Worm (Caenorhabditis elegans) whole organism, L3 larva: ENCODE data around the gene ttc-7.

ENCODE experiments used
- R02D3.7 ChIP-seq: fragments of 150-350 bp; optimal IDR thresholded peaks from 2 replicates; lab custom pipeline; 2014; ENCODE audit warnings: missing biosample characterization, missing genetic modification characterization
- ZK546.5 ChIP-seq: sonication (generic microtip); optimal IDR thresholded peaks from 2 replicates; lab custom pipeline; 2017; ENCODE audit warnings: missing biosample characterization, missing genetic modification characterization
- aly-2 ChIP-seq: fragments of 150-350 bp; optimal IDR thresholded peaks from 2 replicates; lab custom pipeline; 2014; ENCODE audit warnings: missing biosample characterization, missing genetic modification characterization
- ama-1 ChIP-seq: fragments of 150-350 bp; optimal IDR thresholded peaks from 2 replicates; lab custom pipeline; 2018
- ceh-16 ChIP-seq: sonication (generic microtip); optimal IDR thresholded peaks from 2 replicates; lab custom pipeline; 2017; ENCODE audit warnings: missing biosample characterization, missing genetic modification characterization
- ceh-28 ChIP-seq: fragments of 150-350 bp; optimal IDR thresholded peaks from 2 replicates; lab custom pipeline; 2014; ENCODE audit warnings: missing biosample characterization, missing genetic modification reagents, missing genetic modification characterization
- ceh-82 ChIP-seq: fragments of 150-350 bp; optimal IDR thresholded peaks from 2 replicates; lab custom pipeline; 2014; ENCODE audit warnings: missing biosample characterization, missing genetic modification characterization
- ceh-9 ChIP-seq: sonication (generic microtip); optimal IDR thresholded peaks from 2 replicates; lab custom pipeline; 2018; ENCODE audit warnings: missing biosample characterization, missing genetic modification characterization
- daf-12 ChIP-seq: fragments of 150-350 bp; optimal IDR thresholded peaks from 2 replicates; lab custom pipeline; 2014; ENCODE audit warnings: missing biosample characterization, missing genetic modification reagents, missing genetic modification characterization
- egl-27 ChIP-seq: sonication (generic microtip); optimal IDR thresholded peaks from 4 replicates; lab custom pipeline; 2017; ENCODE audit warnings: missing biosample characterization, missing genetic modification reagents, missing genetic modification characterization
- egl-5 ChIP-seq: fragments of 150-350 bp; optimal IDR thresholded peaks from 2 replicates; lab custom pipeline; 2017; ENCODE audit warnings: missing biosample characterization, missing genetic modification reagents, missing genetic modification characterization, inconsistent platforms
- elt-1 ChIP-seq: fragments of 150-350 bp; optimal IDR thresholded peaks from 2 replicates; lab custom pipeline; 2014; ENCODE audit warnings: missing biosample characterization, missing genetic modification characterization
- elt-2 ChIP-seq: sonication (generic microtip); optimal IDR thresholded peaks from 2 replicates; lab custom pipeline; 2016; ENCODE audit warnings: missing genetic modification reagents, mild to moderate bottlenecking, missing genetic modification characterization, missing compliant biosample characterization
- elt-3 ChIP-seq, 3 experiments: fragments of 150-350 bp in 1 of 3; sonication (generic microtip) in 2 of 3; optimal IDR thresholded peaks; 2 replicates in 2 of 3; 4 replicates in 1 of 3; lab custom pipeline; 2014 to 2017; ENCODE audit warnings: missing biosample characterization in 3 of 3, missing genetic modification characterization in 3 of 3
- eor-1 ChIP-seq, 2 experiments: fragments of 150-350 bp; optimal IDR thresholded peaks; 2 replicates each; lab custom pipeline; 2014 to 2018; ENCODE audit warnings: missing biosample characterization in 2 of 2, missing genetic modification characterization in 2 of 2
- fkh-10 ChIP-seq: sonication (generic microtip); optimal IDR thresholded peaks from 2 replicates; lab custom pipeline; 2017; ENCODE audit warnings: missing biosample characterization, missing genetic modification reagents, missing genetic modification characterization
- fkh-2 ChIP-seq: fragments of 150-350 bp; optimal IDR thresholded peaks from 2 replicates; lab custom pipeline; 2014; ENCODE audit warnings: missing biosample characterization, missing genetic modification reagents, missing genetic modification characterization
- fos-1 ChIP-seq: fragments of 150-350 bp; optimal IDR thresholded peaks from 2 replicates; lab custom pipeline; 2014; ENCODE audit warnings: missing biosample characterization, missing genetic modification characterization
- hmg-11 ChIP-seq: sonication (generic microtip); optimal IDR thresholded peaks from 2 replicates; lab custom pipeline; 2016; ENCODE audit warnings: missing genetic modification characterization, missing compliant biosample characterization
- jun-1 ChIP-seq: fragments of 150-350 bp; optimal IDR thresholded peaks from 2 replicates; lab custom pipeline; 2014; ENCODE audit warnings: missing biosample characterization, missing genetic modification reagents, missing genetic modification characterization
- lin-15B ChIP-seq: fragments of 150-350 bp; optimal IDR thresholded peaks from 2 replicates; lab custom pipeline; 2014; ENCODE audit warnings: missing biosample characterization, missing genetic modification characterization
- lin-39 ChIP-seq: fragments of 150-350 bp; optimal IDR thresholded peaks from 2 replicates; lab custom pipeline; 2018; ENCODE audit warnings: missing biosample characterization, missing genetic modification reagents, missing genetic modification characterization
- lsy-12 ChIP-seq: sonication (generic microtip); optimal IDR thresholded peaks from 2 replicates; lab custom pipeline; 2016; ENCODE audit warnings: mild to moderate bottlenecking, missing genetic modification characterization, missing compliant biosample characterization
- mdl-1 ChIP-seq: fragments of 150-350 bp; optimal IDR thresholded peaks from 2 replicates; lab custom pipeline; 2014; ENCODE audit warnings: missing biosample characterization, missing genetic modification characterization
- mml-1 ChIP-seq: fragments of 150-350 bp; sonication (generic microtip); optimal IDR thresholded peaks from 3 replicates; lab custom pipeline; 2014; ENCODE audit warnings: missing biosample characterization, missing genetic modification characterization
- nfya-1 ChIP-seq: sonication (generic microtip); optimal IDR thresholded peaks from 2 replicates; lab custom pipeline; 2017; ENCODE audit warnings: missing genetic modification characterization, mild to moderate bottlenecking, missing compliant biosample characterization, antibody characterized with exemption, moderate library complexity; ENCODE audit not compliant: insufficient read depth
- nhr-11 ChIP-seq: fragments of 150-350 bp; optimal IDR thresholded peaks from 2 replicates; lab custom pipeline; 2014; ENCODE audit warnings: missing biosample characterization, missing genetic modification characterization
- nhr-12 ChIP-seq: fragments of 150-350 bp; optimal IDR thresholded peaks from 2 replicates; lab custom pipeline; 2014; ENCODE audit warnings: missing biosample characterization, missing genetic modification characterization
- nhr-23 ChIP-seq: fragments of 150-350 bp; optimal IDR thresholded peaks from 2 replicates; lab custom pipeline; 2014; ENCODE audit warnings: missing biosample characterization, missing genetic modification reagents, missing genetic modification characterization
- nhr-237 ChIP-seq: fragments of 150-350 bp; optimal IDR thresholded peaks from 2 replicates; lab custom pipeline; 2014; ENCODE audit warnings: missing biosample characterization, missing genetic modification characterization
- nhr-25 ChIP-seq: sonication (generic microtip); optimal IDR thresholded peaks from 2 replicates; lab custom pipeline; 2017; ENCODE audit warnings: missing biosample characterization, missing genetic modification characterization
- nhr-28 ChIP-seq: fragments of 150-350 bp; optimal IDR thresholded peaks from 2 replicates; lab custom pipeline; 2014; ENCODE audit warnings: missing biosample characterization, missing genetic modification characterization
- nhr-43 ChIP-seq: sonication (generic microtip); optimal IDR thresholded peaks from 2 replicates; lab custom pipeline; 2016; ENCODE audit warnings: mild to moderate bottlenecking, missing genetic modification characterization, missing compliant biosample characterization; ENCODE audit not compliant: poor library complexity, severe bottlenecking
- nhr-67 ChIP-seq: fragments of 150-350 bp; optimal IDR thresholded peaks from 2 replicates; lab custom pipeline; 2014; ENCODE audit warnings: missing biosample characterization, missing genetic modification characterization
- nhr-76 ChIP-seq: fragments of 150-350 bp; sonication (generic microtip); optimal IDR thresholded peaks from 5 replicates; lab custom pipeline; 2014; ENCODE audit warnings: missing biosample characterization, missing genetic modification characterization
- nhr-77 ChIP-seq: fragments of 150-350 bp; optimal IDR thresholded peaks from 2 replicates; lab custom pipeline; 2014; ENCODE audit warnings: missing biosample characterization, missing genetic modification characterization
- pha-4 ChIP-seq: fragments of 150-350 bp; optimal IDR thresholded peaks from 2 replicates; lab custom pipeline; 2014; ENCODE audit warnings: missing biosample characterization, missing genetic modification reagents, missing genetic modification characterization
- pqm-1 ChIP-seq: fragments of 150-350 bp; optimal IDR thresholded peaks from 2 replicates; lab custom pipeline; 2017; ENCODE audit warnings: missing biosample characterization, missing genetic modification characterization, inconsistent platforms
- sea-2 ChIP-seq: fragments of 150-350 bp; sonication (generic microtip); optimal IDR thresholded peaks from 4 replicates; lab custom pipeline; 2014; ENCODE audit warnings: missing biosample characterization, missing genetic modification reagents, missing genetic modification characterization
- skn-1 ChIP-seq: fragments of 150-350 bp; optimal IDR thresholded peaks from 2 replicates; lab custom pipeline; 2014; ENCODE audit warnings: missing biosample characterization, missing genetic modification characterization
- snpc-4 ChIP-seq: fragments of 150-350 bp; optimal IDR thresholded peaks from 2 replicates; lab custom pipeline; 2014; ENCODE audit warnings: missing biosample characterization, missing genetic modification characterization
- tbx-2 ChIP-seq: sonication (generic microtip); optimal IDR thresholded peaks from 2 replicates; lab custom pipeline; 2016; ENCODE audit warnings: mild to moderate bottlenecking, missing genetic modification characterization, missing compliant biosample characterization
- unc-39 ChIP-seq: sonication (generic microtip); optimal IDR thresholded peaks from 4 replicates; lab custom pipeline; 2017; ENCODE audit warnings: missing biosample characterization, missing genetic modification characterization
- unc-62 ChIP-seq: fragments of 150-350 bp; sonication (generic microtip); optimal IDR thresholded peaks from 4 replicates; lab custom pipeline; 2014; ENCODE audit warnings: missing biosample characterization, missing genetic modification reagents, missing genetic modification characterization
- zag-1 ChIP-seq: fragments of 150-350 bp; optimal IDR thresholded peaks from 2 replicates; lab custom pipeline; 2014; ENCODE audit warnings: missing biosample characterization, missing genetic modification characterization
- ztf-11 ChIP-seq: fragments of 150-350 bp; optimal IDR thresholded peaks from 2 replicates; lab custom pipeline; 2014; ENCODE audit warnings: missing biosample characterization, missing genetic modification characterization
- ztf-4 ChIP-seq: fragments of 150-350 bp; optimal IDR thresholded peaks from 2 replicates; lab custom pipeline; 2014; ENCODE audit warnings: missing biosample characterization, missing genetic modification characterization

ttc-7 gene

DNA sequence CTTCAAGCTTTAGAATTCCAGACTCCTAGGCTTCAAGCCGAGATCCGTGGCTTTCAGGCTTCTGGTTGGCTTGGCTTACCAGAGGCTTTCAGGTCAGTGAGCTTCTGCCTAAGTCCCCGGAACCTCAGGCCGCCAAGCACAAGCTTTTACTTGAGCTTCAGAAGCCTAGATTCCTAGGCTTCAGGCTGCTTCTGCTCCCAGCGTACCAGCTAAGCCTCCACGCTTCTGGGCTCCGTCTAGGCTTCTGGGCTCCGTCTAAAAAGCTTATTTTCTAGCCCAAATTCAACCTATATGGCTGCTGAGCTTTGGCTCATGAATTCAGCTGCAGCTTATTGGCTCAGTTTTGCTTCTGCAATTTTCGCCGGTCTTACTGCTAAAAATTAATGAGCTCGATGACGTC, 65.6 kb downstream of the ttc-7 start:
- TF ChIP-seq elt-1 (tag; lab: Kevin White, UChicago) (no peak), ceh-16 (tag; lab: Kevin White, UChicago) (no peak), R02D3.7 (tag; lab: Kevin White, UChicago) (no peak), sea-2 (GFP tag; lab: Kevin White, UChicago) (no peak), egl-27 (tag; lab: Kevin White, UChicago) (no peak), ceh-9 (tag; lab: Kevin White, UChicago) (no peak)
- TF ChIP-seq, all 47 proteins: peak for 0

DNA sequence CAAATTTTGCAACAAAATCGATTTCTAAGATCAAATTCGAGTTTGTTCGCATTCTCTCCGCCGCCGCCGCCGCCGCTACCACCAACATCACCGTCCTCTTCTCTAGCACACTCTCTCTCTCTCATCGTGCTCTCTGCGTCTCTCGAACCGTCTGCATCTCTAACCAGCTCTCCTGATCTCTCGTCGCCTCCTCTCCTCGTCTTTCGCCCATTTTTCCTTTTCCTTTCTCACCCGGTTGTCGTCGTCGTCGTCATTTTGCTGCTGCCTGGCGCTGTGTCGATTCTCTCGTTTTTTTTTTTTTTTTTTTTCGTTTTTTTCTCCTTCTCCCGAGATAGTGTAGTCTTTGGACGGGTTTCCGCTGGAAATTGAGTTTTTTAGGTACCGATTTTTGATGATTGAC, 66.2 kb downstream of the ttc-7 start:
- TF ChIP-seq lin-15B (tag; lab: Kevin White, UChicago), result peak; percentile 51
- TF ChIP-seq nhr-28 (tag; lab: Kevin White, UChicago), result no peak
- TF ChIP-seq daf-12 (tag; lab: Kevin White, UChicago), result no peak
- peak; percentile 97 for TF ChIP-seq pha-4 (tag; lab: Kevin White, UChicago)
- no peak for TF ChIP-seq mml-1 (tag; lab: Kevin White, UChicago)
- peak; percentile 79 for TF ChIP-seq lsy-12
- TF ChIP-seq ceh-16 (tag; lab: Kevin White, UChicago), result no peak
- peak; percentile 97 for TF ChIP-seq nhr-43 (tag; lab: Kevin White, UChicago)
- no peak for TF ChIP-seq eor-1 (tag; optimal IDR thresholded peaks at IDR 0.05; lab: Kevin White, UChicago)
- no peak for TF ChIP-seq ZK546.5 (tag; lab: Kevin White, UChicago)
- TF ChIP-seq unc-62 (GFP tag; lab: Kevin White, UChicago), result peak; percentile 83
- TF ChIP-seq egl-27 (tag; lab: Kevin White, UChicago), result peak; percentile 92
- TF ChIP-seq mdl-1 (tag; lab: Kevin White, UChicago), result peak; percentile 72
- TF ChIP-seq ztf-4 (tag; lab: Kevin White, UChicago), result peak; percentile 7
- peak; percentile 42 for TF ChIP-seq hmg-11 (tag; lab: Kevin White, UChicago)
- no peak for TF ChIP-seq ceh-9 (tag; lab: Kevin White, UChicago)
- TF ChIP-seq snpc-4 (tag; lab: Kevin White, UChicago), result peak; percentile 46
- peak; percentile 32 for TF ChIP-seq fos-1
- no peak for TF ChIP-seq nhr-76 (tag; lab: Kevin White, UChicago)
- peak; percentile 65 for TF ChIP-seq tbx-2
- TF ChIP-seq nfya-1, result peak; percentile 97
- TF ChIP-seq ceh-28 (tag; lab: Kevin White, UChicago), result peak; percentile 85
- no peak for TF ChIP-seq zag-1
- TF ChIP-seq nhr-77, result peak; percentile 1
- peak; percentile 70 for TF ChIP-seq skn-1
- TF ChIP-seq unc-39 (tag; lab: Kevin White, UChicago), result no peak
- peak; percentile 90 for TF ChIP-seq jun-1 (tag; lab: Kevin White, UChicago)
- TF ChIP-seq ama-1 (lab: Kevin White, UChicago), result peak; percentile 40
- TF ChIP-seq elt-1 (tag; lab: Kevin White, UChicago), result peak; percentile 86
- TF ChIP-seq fkh-2 (tag; lab: Kevin White, UChicago), result no peak
- peak; percentile 82 for TF ChIP-seq fkh-10 (GFP tag; lab: Kevin White, UChicago)
- TF ChIP-seq ceh-82 (tag; lab: Kevin White, UChicago), result peak; percentile 70
- TF ChIP-seq ztf-11 (tag; lab: Kevin White, UChicago), result no peak
- peak; percentile 73 for TF ChIP-seq R02D3.7 (tag; lab: Kevin White, UChicago)
- no peak for TF ChIP-seq aly-2 (tag; lab: Kevin White, UChicago)
- TF ChIP-seq nhr-25 (tag; lab: Kevin White, UChicago), result peak; percentile 99
- TF ChIP-seq sea-2 (GFP tag; lab: Kevin White, UChicago), result no peak
- TF ChIP-seq pqm-1 (tag; lab: Kevin White, UChicago), result peak; percentile 74
- no peak for TF ChIP-seq elt-3 (tag; optimal IDR thresholded peaks at IDR 0.05; lab: Kevin White, UChicago)
- TF ChIP-seq nhr-11 (tag; lab: Kevin White, UChicago), result peak; percentile 60
- peak; percentile 76 for TF ChIP-seq elt-2 (tag; lab: Kevin White, UChicago)
- TF ChIP-seq nhr-12 (tag; lab: Kevin White, UChicago), result no peak
- peak; percentile 97 for TF ChIP-seq lin-39 (tag; lab: Kevin White, UChicago)
- peak; percentile 97 for TF ChIP-seq nhr-23 (tag; lab: Kevin White, UChicago)
- TF ChIP-seq nhr-237 (tag; lab: Kevin White, UChicago), result no peak
- no peak for TF ChIP-seq nhr-67 (tag; lab: Kevin White, UChicago)
- TF ChIP-seq egl-5 (tag; lab: Kevin White, UChicago), result no peak
